Worm (Caenorhabditis elegans) whole organism, L4/young adult: Measurements from ENCODE around the gene R09E10.2.

Experiments used
- W03F9.2 ChIP-seq: fragments of 150-350 bp; optimal IDR thresholded peaks from 2 replicates; lab custom pipeline; 2014; ENCODE audit warnings: missing biosample characterization, missing genetic modification characterization
- dao-5 ChIP-seq: sonication (generic microtip); optimal IDR thresholded peaks from 2 replicates; lab custom pipeline; 2016; ENCODE audit warnings: missing genotype, missing genetic modification characterization, moderate library complexity, missing compliant biosample characterization

DNA sequence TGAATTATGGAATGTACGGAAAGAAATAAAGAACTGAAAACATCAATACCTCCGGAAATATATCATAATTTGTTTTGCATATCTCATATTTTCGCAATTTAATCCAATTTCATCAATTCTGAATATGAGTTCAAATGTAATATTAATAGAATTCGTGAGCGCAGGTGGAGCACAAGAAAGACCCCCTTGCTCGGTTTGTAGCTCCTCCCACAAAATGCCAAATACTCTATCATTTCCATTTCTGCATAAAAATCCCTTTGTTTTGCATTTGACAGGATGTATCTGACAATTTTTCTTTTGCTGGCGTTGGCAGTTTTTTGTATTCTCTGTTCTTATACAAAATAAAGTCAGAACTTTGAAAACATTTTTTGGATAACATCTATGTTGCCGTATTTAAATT lies 43.0 kb downstream of the R09E10.2 start:
- TF ChIP-seq dao-5 (no peak), W03F9.2 (no peak)
